Fruit fly (Drosophila melanogaster) S2 (cell line): ENCODE results near the gene CG5292.

Source experiments
- CG8478 ChIP-seq: fragments of >200 bp; optimal IDR thresholded peaks from 2 replicates; lab custom pipeline; 2018
- CTCF ChIP-seq, 2 experiments: fragments of >200 bp; optimal IDR thresholded peaks; 2 replicates each; lab custom pipeline; 2018

DNA sequence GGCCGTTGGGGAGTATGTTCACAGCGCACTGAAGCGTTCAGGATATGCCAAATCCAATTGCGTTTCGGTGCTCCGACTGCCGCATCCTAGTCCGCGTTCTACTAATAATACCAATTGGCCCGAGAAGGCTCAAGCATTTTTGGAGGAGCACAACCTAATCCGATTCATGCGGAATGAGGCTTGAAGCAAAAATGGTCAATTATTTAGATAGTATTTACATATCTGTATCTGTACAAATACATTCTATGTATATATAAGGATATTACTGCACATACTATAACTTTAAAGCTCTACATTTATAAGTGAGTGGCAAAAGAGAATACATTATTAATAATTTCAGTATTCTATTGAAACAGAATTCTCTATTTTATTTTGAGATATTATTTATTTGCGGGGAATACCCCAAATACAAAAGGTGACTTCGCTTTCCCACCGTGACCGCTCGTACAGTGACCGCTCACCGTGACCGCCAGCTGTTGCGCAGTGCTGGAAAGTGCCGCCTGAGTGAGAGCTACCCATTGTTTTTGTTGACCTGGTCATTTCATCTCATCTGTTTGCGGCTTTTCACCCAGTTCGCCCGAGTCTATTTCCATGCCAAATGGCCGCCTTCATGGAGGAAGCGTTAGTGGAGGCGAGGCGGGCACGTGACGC is at the start of gene CG5292:
- TF ChIP-seq CG8478 (lab: Kevin White, UChicago): no peak
- TF ChIP-seq CTCF (optimal IDR thresholded peaks at IDR 0.05; lab: Kevin White, UChicago): peak in 1 of 2 experiments; percentile 24
